Worm (Caenorhabditis elegans): Measurements from ENCODE around the gene T19D12.2.

T19D12.2 gene

ce11 chrII:6663799-6664198 is 2.7 kb downstream of the T19D12.2 start:
- no peak for TF ChIP-seq ceh-58 (GFP tag; IDR thresholded peaks at IDR 0.05)
- TF ChIP-seq nhr-80 (tag; optimal IDR thresholded peaks at IDR 0.05): peak; percentile 41
- TF ChIP-seq nfyb-1 (GFP tag; IDR thresholded peaks at IDR 0.05): no peak
- TF ChIP-seq F33H1.4 (GFP tag; IDR thresholded peaks at IDR 0.05): no peak

ce11 chrII:6665908-6666307 is 4.8 kb downstream of the T19D12.2 start:
- peak; percentile 79 for TF ChIP-seq nhr-80 (tag; optimal IDR thresholded peaks at IDR 0.05)
- TF ChIP-seq Y67H2A.10 (GFP tag; conservative IDR thresholded peaks at IDR 0.05): no peak

DNA sequence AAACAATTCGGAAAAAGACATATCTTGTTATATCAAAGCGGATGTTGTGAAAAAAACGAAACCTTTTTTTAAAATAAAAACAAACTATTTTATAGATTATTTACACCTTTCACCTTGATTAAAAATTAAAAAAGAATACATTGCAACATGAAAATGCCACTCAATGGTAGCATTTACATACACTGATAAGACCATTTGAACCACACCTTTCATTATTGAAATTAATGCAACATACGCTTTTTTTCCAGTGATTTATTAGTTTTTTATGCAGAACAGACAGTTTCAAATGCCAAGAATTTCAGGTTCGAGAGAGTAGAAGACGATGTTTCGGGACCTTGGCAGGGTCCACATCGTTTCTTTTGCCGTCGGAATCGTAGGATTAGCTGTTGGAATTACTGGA is 5.5 kb downstream of the T19D12.2 start, which contains the start of gene T19D12.1:
Gene T19D12.1, plus strand, starts transcription at position 301 of the 400 bp plus-strand sequence.
- TF ChIP-seq Y79H2A.3 (GFP tag; conservative IDR thresholded peaks at IDR 0.05) (no peak), Y67H2A.10 (GFP tag; conservative IDR thresholded peaks at IDR 0.05) (no peak), attf-6 (GFP tag; IDR thresholded peaks at IDR 0.05) (no peak), ceh-40 (GFP tag; IDR thresholded peaks at IDR 0.05) (no peak), mes-4 (tag; optimal IDR thresholded peaks at IDR 0.05) (no peak), snpc-1.1 (tag; optimal IDR thresholded peaks at IDR 0.05; ENCODE audit: insufficient read depth) (no peak), athp-1 (tag; optimal IDR thresholded peaks at IDR 0.05) (no peak), D2030.7 (GFP tag; IDR thresholded peaks at IDR 0.05) (no peak), ztf-22 (GFP tag; optimal IDR thresholded peaks at IDR 0.05) (no peak), zfh-2 (GFP tag; conservative IDR thresholded peaks at IDR 0.05) (no peak), unc-130 (GFP tag; optimal IDR thresholded peaks at IDR 0.05) (no peak), nfyb-1 (GFP tag; IDR thresholded peaks at IDR 0.05) (no peak), zim-3 (tag; optimal IDR thresholded peaks at IDR 0.05) (no peak), hsf-1 (GFP tag; IDR thresholded peaks at IDR 0.05) (no peak), T26A5.8 (tag; optimal IDR thresholded peaks at IDR 0.05) (no peak)

DNA sequence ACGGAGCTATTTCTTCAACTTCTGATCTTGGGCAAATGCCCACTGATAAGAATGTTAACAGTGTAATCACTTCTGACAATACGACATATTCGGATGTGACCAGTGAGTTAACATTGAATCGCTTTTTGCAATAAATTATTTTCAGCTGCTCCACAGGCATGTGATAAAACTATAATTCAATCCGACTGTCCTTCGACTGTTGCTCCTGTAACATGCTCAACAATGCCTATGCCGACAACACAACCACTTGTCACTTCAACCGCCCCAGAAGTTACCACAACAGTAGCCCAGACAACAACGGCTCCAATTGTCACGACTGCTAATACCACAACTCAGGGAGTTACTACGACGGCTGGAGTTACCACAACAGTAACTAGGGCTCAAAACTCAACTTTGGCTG is 6.4 kb downstream of the T19D12.2 start:
- TF ChIP-seq let-526 (GFP tag; IDR thresholded peaks at IDR 0.05): no peak
- no peak for TF ChIP-seq F33H1.4 (GFP tag; IDR thresholded peaks at IDR 0.05)

DNA sequence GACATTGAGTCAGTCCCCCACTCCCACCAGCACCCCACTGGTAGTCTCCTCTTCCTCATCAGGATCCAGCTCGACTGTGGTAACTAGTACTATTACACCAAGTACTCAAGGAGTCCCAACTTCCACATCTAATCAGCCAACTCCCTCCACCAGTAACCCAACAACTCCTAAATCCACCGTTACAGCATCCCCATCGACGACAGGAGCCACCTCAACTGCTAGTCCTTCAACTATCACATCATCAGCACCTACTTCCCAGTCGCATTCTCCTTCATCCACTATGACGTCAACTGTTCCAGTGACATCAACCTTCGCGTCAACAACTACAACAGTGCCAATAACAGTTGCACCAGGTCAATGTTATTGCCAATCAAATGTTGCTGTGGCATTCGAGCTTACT is 7.4 kb downstream of the T19D12.2 start:
- TF ChIP-seq let-607 (tag; optimal IDR thresholded peaks at IDR 0.05): no peak
- no peak for TF ChIP-seq ztf-3 (GFP tag; optimal IDR thresholded peaks at IDR 0.05)
- TF ChIP-seq ceh-27 (GFP tag; optimal IDR thresholded peaks at IDR 0.05): no peak
- no peak for TF ChIP-seq die-1 (tag; optimal IDR thresholded peaks at IDR 0.05)
- no peak for TF ChIP-seq egl-18 (GFP tag; IDR thresholded peaks at IDR 0.05)
- no peak for TF ChIP-seq hlh-26 (GFP tag; conservative IDR thresholded peaks at IDR 0.05)
- no peak for TF ChIP-seq mxl-1 (tag; optimal IDR thresholded peaks at IDR 0.05)
- no peak for TF ChIP-seq ztf-26 (tag; optimal IDR thresholded peaks at IDR 0.05)
- no peak for TF ChIP-seq athp-1 (tag; optimal IDR thresholded peaks at IDR 0.05)
- TF ChIP-seq K11D2.4 (GFP tag; IDR thresholded peaks at IDR 0.05): no peak

DNA sequence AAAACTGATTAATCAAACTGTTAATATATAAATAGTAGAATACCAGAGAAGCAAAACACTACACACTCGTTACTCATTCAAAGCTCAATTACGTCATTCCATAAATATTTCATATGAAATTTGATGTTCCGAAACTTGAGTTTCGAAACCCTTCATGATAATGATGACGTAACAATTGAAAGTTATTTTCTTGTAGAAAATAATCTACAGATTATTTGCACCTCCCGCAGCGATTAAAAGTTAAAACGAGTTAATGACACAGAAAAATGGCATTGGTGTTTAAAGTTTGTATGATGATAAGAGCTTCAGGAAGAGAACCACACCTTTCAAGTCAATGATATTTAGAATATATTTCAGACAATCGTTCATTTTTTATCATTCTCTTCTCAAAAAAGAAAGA is 12.8 kb downstream of the T19D12.2 start, which contains the start of gene H43E16.1:
Gene H43E16.1, plus strand, starts transcription at position 375 of the 400 bp plus-strand sequence.
- TF ChIP-seq ceh-58 (GFP tag; IDR thresholded peaks at IDR 0.05) (no peak), nhr-80 (tag; optimal IDR thresholded peaks at IDR 0.05) (peak; percentile 64)

ce11 chrII:6679724-6680123 is 18.6 kb downstream of the T19D12.2 start, which contains the start of gene ift-74:
TSS of gene ift-74 (plus strand) at chrII:6680024.
- TF ChIP-seq F55B11.4 (tag; optimal IDR thresholded peaks at IDR 0.05; ENCODE audit: borderline replicate concordance, insufficient read depth) (no peak), sptf-2 (GFP tag; optimal IDR thresholded peaks at IDR 0.05) (no peak), Y56A3A.18 (GFP tag; IDR thresholded peaks at IDR 0.05) (no peak), ccch-3 (GFP tag; optimal IDR thresholded peaks at IDR 0.05) (no peak), C17E4.6 (GFP tag; IDR thresholded peaks at IDR 0.05) (no peak), K11D2.4 (GFP tag; IDR thresholded peaks at IDR 0.05) (no peak), ztf-6 (GFP tag; IDR thresholded peaks at IDR 0.05) (no peak), hsf-1 (GFP tag; IDR thresholded peaks at IDR 0.05) (no peak)

All from whole organism, young adult.